Fruit fly (Drosophila melanogaster) whole organism, embryonic: Measurements from ENCODE around the gene ATPsynO.

Source experiments
- Aef1 ChIP-seq: fragments of 200-800 bp; sonication (Bioruptor generic); IDR thresholded peaks from 3 replicates; pipeline ENCODE4 v1.3.6; 2022; ENCODE audit warnings: missing biosample characterization, missing genetic modification characterization
- Atf6 ChIP-seq: fragments of 200-800 bp; sonication (Bioruptor generic); IDR thresholded peaks from 2 replicates; pipeline ENCODE4 v1.3.6; 2022; ENCODE audit warnings: missing biosample characterization, missing genetic modification characterization
- CG11085 ChIP-seq: fragments of 200-800 bp; sonication (Bioruptor generic); IDR thresholded peaks from 2 replicates; pipeline ENCODE4 v1.3.6; 2022; ENCODE audit warnings: missing biosample characterization, missing genetic modification characterization
- CG12071 ChIP-seq: fragments of 200-800 bp; sonication (Bioruptor generic); optimal IDR thresholded peaks from 3 replicates; lab custom pipeline; 2018; ENCODE audit warnings: missing biosample characterization, mild to moderate bottlenecking, missing genetic modification characterization
- CG12155 ChIP-seq: fragments of 200-800 bp; sonication (Bioruptor generic); optimal IDR thresholded peaks from 3 replicates; lab custom pipeline; 2016; ENCODE audit warnings: missing biosample characterization, missing genetic modification characterization
- CG12236 ChIP-seq: fragments of 200-800 bp; sonication (Bioruptor generic); optimal IDR thresholded peaks from 2 replicates; lab custom pipeline; 2016; ENCODE audit warnings: missing biosample characterization, missing genetic modification characterization
- CG13424 ChIP-seq: fragments of 200-800 bp; sonication (Bioruptor generic); optimal IDR thresholded peaks from 2 replicates; lab custom pipeline; 2019; ENCODE audit warnings: missing biosample characterization, mild to moderate bottlenecking, missing genetic modification characterization, moderate library complexity
- CG14014 ChIP-seq: fragments of 200-800 bp; sonication (Bioruptor generic); IDR thresholded peaks from 2 replicates; pipeline ENCODE4 v1.3.6; 2022; ENCODE audit warnings: missing biosample characterization, missing genetic modification characterization
- CG1603 ChIP-seq: fragments of 200-800 bp; sonication (Bioruptor generic); optimal IDR thresholded peaks from 2 replicates; lab custom pipeline; 2019; ENCODE audit warnings: missing biosample characterization, mild to moderate bottlenecking, missing genetic modification characterization, moderate library complexity
- CG17568 ChIP-seq: fragments of 200-800 bp; sonication (Bioruptor generic); optimal IDR thresholded peaks from 2 replicates; lab custom pipeline; 2018; ENCODE audit warnings: missing biosample characterization, mild to moderate bottlenecking, missing genetic modification characterization, moderate library complexity
- CG17802 ChIP-seq: fragments of 200-800 bp; sonication (Bioruptor generic); optimal IDR thresholded peaks from 2 replicates; lab custom pipeline; 2018; ENCODE audit warnings: missing biosample characterization, mild to moderate bottlenecking, missing genetic modification characterization, moderate library complexity
- CG18599 ChIP-seq: fragments of 200-800 bp; sonication (Bioruptor generic); optimal IDR thresholded peaks from 3 replicates; lab custom pipeline; 2017; ENCODE audit warnings: missing biosample characterization, missing genetic modification characterization, mild to moderate bottlenecking, moderate library complexity, missing genetic modification reagents
- CG2875 ChIP-seq: fragments of 200-800 bp; sonication (Bioruptor generic); optimal IDR thresholded peaks from 2 replicates; lab custom pipeline; 2017; ENCODE audit warnings: missing biosample characterization, mild to moderate bottlenecking, missing genetic modification characterization, missing genetic modification reagents
- CG31365 ChIP-seq: fragments of 200-800 bp; sonication (Bioruptor generic); optimal IDR thresholded peaks from 2 replicates; lab custom pipeline; 2018; ENCODE audit warnings: missing biosample characterization, mild to moderate bottlenecking, missing genetic modification characterization
- CG31388 ChIP-seq: fragments of 200-800 bp; sonication (Bioruptor generic); optimal IDR thresholded peaks from 2 replicates; lab custom pipeline; 2016; ENCODE audit warnings: missing biosample characterization, missing genetic modification characterization
- CG42726 ChIP-seq: fragments of 200-800 bp; sonication (Bioruptor generic); IDR thresholded peaks from 2 replicates; pipeline ENCODE4 v1.3.6; 2022; ENCODE audit warnings: missing biosample characterization, missing genetic modification characterization; ENCODE audit not compliant: partially characterized antibody
- CG4282 ChIP-seq: fragments of 200-800 bp; sonication (Bioruptor generic); optimal IDR thresholded peaks from 2 replicates; lab custom pipeline; 2016; ENCODE audit warnings: missing biosample characterization, missing genetic modification characterization
- CG43689 ChIP-seq: fragments of 200-800 bp; sonication (Bioruptor generic); IDR thresholded peaks from 2 replicates; pipeline ENCODE4 v1.3.6; 2022; ENCODE audit warnings: missing biosample characterization, missing genetic modification characterization
- CG4854 ChIP-seq: fragments of 200-800 bp; sonication (Bioruptor generic); optimal IDR thresholded peaks from 2 replicates; lab custom pipeline; 2016; ENCODE audit warnings: missing biosample characterization, missing genetic modification characterization, inconsistent platforms
- CG6654 ChIP-seq: fragments of 200-800 bp; sonication (Bioruptor generic); optimal IDR thresholded peaks from 2 replicates; lab custom pipeline; 2017; ENCODE audit warnings: missing biosample characterization, mild to moderate bottlenecking, missing genetic modification characterization
- CG7928 ChIP-seq: fragments of 200-800 bp; sonication (Bioruptor generic); optimal IDR thresholded peaks from 2 replicates; lab custom pipeline; 2017; ENCODE audit warnings: missing biosample characterization, mild to moderate bottlenecking, missing genetic modification characterization
- CkIIα-i1 ChIP-seq: fragments of 200-800 bp; sonication (Bioruptor generic); IDR thresholded peaks from 2 replicates; pipeline ENCODE4 v1.3.6; 2022; ENCODE audit warnings: missing biosample characterization, missing genetic modification characterization
- CrebB ChIP-seq: fragments of 200-800 bp; sonication (Bioruptor generic); optimal IDR thresholded peaks from 3 replicates; lab custom pipeline; 2018; ENCODE audit warnings: missing biosample characterization, mild to moderate bottlenecking, missing genetic modification characterization
- D ChIP-seq, 2 experiments: fragments of 200-800 bp in 1 of 2; fragments of >200 bp in 1 of 2; sonication (Bioruptor generic) in 1 of 2; optimal IDR thresholded peaks; 2 replicates in 1 of 2; 3 replicates in 1 of 2; lab custom pipeline; 2017; ENCODE audit warnings: mild to moderate bottlenecking in 1 of 2, missing biosample characterization in 1 of 2, missing genetic modification characterization in 1 of 2, missing genetic modification reagents in 1 of 2
- HLH3B ChIP-seq: fragments of 200-800 bp; sonication (Bioruptor generic); IDR thresholded peaks from 2 replicates; pipeline ENCODE4 v1.3.6; 2022; ENCODE audit warnings: missing biosample characterization, missing genetic modification characterization
- Hr78 ChIP-seq, 2 experiments: fragments of 200-800 bp in 1 of 2; fragments of >200 bp in 1 of 2; sonication (Bioruptor generic) in 1 of 2; optimal IDR thresholded peaks; 2 replicates each; lab custom pipeline; 2017 to 2019; ENCODE audit warnings: missing biosample characterization in 2 of 2, missing genetic modification characterization in 2 of 2, mild to moderate bottlenecking in 1 of 2, moderate library complexity in 1 of 2
- Mad ChIP-seq: fragments of 200-800 bp; sonication (Bioruptor generic); optimal IDR thresholded peaks from 2 replicates; lab custom pipeline; 2016; ENCODE audit warnings: missing biosample characterization, missing genetic modification characterization
- Max ChIP-seq: fragments of 200-800 bp; sonication (Bioruptor generic); optimal IDR thresholded peaks from 2 replicates; lab custom pipeline; 2016; ENCODE audit warnings: missing biosample characterization, mild to moderate bottlenecking, missing genetic modification characterization
- NK7.1 ChIP-seq: fragments of 200-800 bp; sonication (Bioruptor generic); optimal IDR thresholded peaks from 3 replicates; lab custom pipeline; 2016; ENCODE audit warnings: missing biosample characterization, missing genetic modification characterization
- Scr ChIP-seq: fragments of 200-800 bp; sonication (Bioruptor generic); IDR thresholded peaks from 2 replicates; pipeline ENCODE4 v1.3.6; 2022; ENCODE audit warnings: missing biosample characterization, missing genetic modification characterization; ENCODE audit not compliant: partially characterized antibody
- Sox100B ChIP-seq: fragments of 200-800 bp; sonication (Bioruptor generic); optimal IDR thresholded peaks from 3 replicates; lab custom pipeline; 2018; ENCODE audit warnings: missing biosample characterization, mild to moderate bottlenecking, missing genetic modification characterization
- ab ChIP-seq: fragments of 200-800 bp; sonication (Bioruptor generic); optimal IDR thresholded peaks from 2 replicates; lab custom pipeline; 2016; ENCODE audit warnings: missing biosample characterization, missing genetic modification characterization
- amos ChIP-seq: fragments of 200-800 bp; sonication (Bioruptor generic); IDR thresholded peaks from 2 replicates; pipeline ENCODE4 v1.3.6; 2022; ENCODE audit warnings: missing biosample characterization, missing genetic modification characterization; ENCODE audit not compliant: partially characterized antibody
- aop ChIP-seq: fragments of 200-800 bp; sonication (Bioruptor generic); IDR thresholded peaks from 2 replicates; pipeline ENCODE4 v1.3.6; 2022; ENCODE audit warnings: missing biosample characterization, missing genetic modification characterization
- dimm ChIP-seq: fragments of 200-800 bp; sonication (Bioruptor generic); IDR thresholded peaks from 2 replicates; pipeline ENCODE4 v1.3.6; 2022; ENCODE audit warnings: missing biosample characterization, missing genetic modification characterization
- disco-r ChIP-seq: fragments of 200-800 bp; sonication (Bioruptor generic); optimal IDR thresholded peaks from 2 replicates; lab custom pipeline; 2016; ENCODE audit warnings: missing biosample characterization, missing genetic modification characterization
- dm ChIP-seq: fragments of 200-800 bp; sonication (Bioruptor generic); optimal IDR thresholded peaks from 3 replicates; lab custom pipeline; 2016; ENCODE audit warnings: missing biosample characterization, missing genetic modification characterization
- eve ChIP-seq, 2 experiments: fragments of >200 bp; optimal IDR thresholded peaks; 2 replicates each; lab custom pipeline; 2017; ENCODE audit warnings: missing biosample characterization in 2 of 2, missing genetic modification characterization in 2 of 2
- ewg ChIP-seq: fragments of 200-800 bp; sonication (Bioruptor generic); optimal IDR thresholded peaks from 3 replicates; lab custom pipeline; 2017; ENCODE audit warnings: mild to moderate bottlenecking, missing biosample characterization, missing genetic modification reagents, missing genetic modification characterization
- ftz-f1 ChIP-seq: fragments of 200-800 bp; sonication (Bioruptor generic); optimal IDR thresholded peaks from 2 replicates; lab custom pipeline; 2016; ENCODE audit warnings: missing biosample characterization, missing genetic modification characterization
- ken ChIP-seq: fragments of 200-800 bp; sonication (Bioruptor generic); IDR thresholded peaks from 3 replicates; pipeline ENCODE4 v1.3.6; 2022; ENCODE audit warnings: missing biosample characterization, missing genetic modification characterization
- nom ChIP-seq: fragments of 200-800 bp; sonication (Bioruptor generic); optimal IDR thresholded peaks from 2 replicates; lab custom pipeline; 2017; ENCODE audit warnings: missing biosample characterization, missing genetic modification characterization, mild to moderate bottlenecking, moderate library complexity, missing genetic modification reagents
- org-1 ChIP-seq: fragments of 200-800 bp; sonication (Bioruptor generic); optimal IDR thresholded peaks from 2 replicates; lab custom pipeline; 2017; ENCODE audit warnings: missing biosample characterization, missing genetic modification characterization
- run ChIP-seq: fragments of 200-800 bp; sonication (Bioruptor generic); optimal IDR thresholded peaks from 3 replicates; lab custom pipeline; 2018; ENCODE audit warnings: missing biosample characterization, mild to moderate bottlenecking, missing genetic modification characterization
- scrt ChIP-seq: fragments of 200-800 bp; sonication (Bioruptor generic); optimal IDR thresholded peaks from 2 replicates; lab custom pipeline; 2018; ENCODE audit warnings: missing biosample characterization, mild to moderate bottlenecking, missing genetic modification characterization, moderate library complexity
- slou ChIP-seq: fragments of 200-800 bp; sonication (Bioruptor generic); optimal IDR thresholded peaks from 3 replicates; lab custom pipeline; 2016; ENCODE audit warnings: missing biosample characterization, missing genetic modification characterization
- tio ChIP-seq: fragments of 200-800 bp; sonication (Bioruptor generic); optimal IDR thresholded peaks from 2 replicates; lab custom pipeline; 2017; ENCODE audit warnings: missing biosample characterization, missing genetic modification characterization, inconsistent platforms
- tup ChIP-seq: fragments of 200-800 bp; sonication (Bioruptor generic); optimal IDR thresholded peaks from 2 replicates; lab custom pipeline; 2016; ENCODE audit warnings: missing biosample characterization, mild to moderate bottlenecking, missing genetic modification characterization, moderate library complexity
- vfl ChIP-seq: fragments of 200-800 bp; sonication (Bioruptor generic); optimal IDR thresholded peaks from 2 replicates; lab custom pipeline; 2016; ENCODE audit warnings: missing biosample characterization, missing genetic modification characterization
- wek ChIP-seq: fragments of 200-800 bp; sonication (Bioruptor generic); optimal IDR thresholded peaks from 3 replicates; lab custom pipeline; 2018; ENCODE audit warnings: missing biosample characterization, mild to moderate bottlenecking, missing genetic modification characterization, moderate library complexity

ATPsynO gene

DNA sequence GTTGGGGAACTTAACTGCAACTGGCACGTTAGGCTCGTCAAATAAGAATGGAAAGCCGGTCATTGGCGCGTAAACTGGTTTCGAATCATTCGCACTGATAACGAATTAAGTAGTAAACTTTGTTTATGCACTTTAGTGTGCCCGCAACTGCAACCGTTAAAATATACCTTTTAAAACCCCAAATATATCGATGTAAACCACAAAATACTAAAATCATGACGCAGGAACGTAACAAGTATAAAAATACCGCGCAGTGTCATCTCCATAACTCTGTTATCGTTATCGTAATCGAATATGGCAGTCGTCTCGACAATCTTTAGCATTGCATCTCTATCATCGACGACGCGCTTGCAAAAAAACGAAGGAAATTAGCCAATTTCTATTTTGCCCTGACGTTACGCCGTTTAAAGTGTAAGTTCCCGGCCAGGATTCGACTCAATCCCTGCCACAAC, 40.1 kb upstream of the ATPsynO start, which contains the start of the genes CG31344 and Caf1-55 (continued):
- no peak for TF ChIP-seq tio
- no peak for TF ChIP-seq ftz-f1
- no peak for TF ChIP-seq CG18599 (GFP tag; lab: Kevin White, UChicago)
- peak; percentile 74 for TF ChIP-seq Scr
- TF ChIP-seq ewg (GFP tag; lab: Kevin White, UChicago): no peak
- TF ChIP-seq dm (GFP tag; lab: Kevin White, UChicago): peak; percentile 60
- no peak for TF ChIP-seq eve (GFP tag; optimal IDR thresholded peaks at IDR 0.05; lab: Kevin White, UChicago)
- TF ChIP-seq CG11085: no peak
- TF ChIP-seq CG42726: peak; percentile 39; the same call in 1 of the 2 replicates
- no peak for TF ChIP-seq CG17802 (tag; lab: Kevin White, UChicago)
- TF ChIP-seq ken (GFP tag; lab: Robert Waterston, UW): peak; percentile 16; the same call in 1 of the 3 replicates
- TF ChIP-seq Atf6: no peak
- TF ChIP-seq CG6654: no peak
- TF ChIP-seq wek (GFP tag; lab: Kevin White, UChicago): no peak
- TF ChIP-seq CG13424 (tag; lab: Kevin White, UChicago): no peak
- no peak for TF ChIP-seq ab
- TF ChIP-seq CkIIα-i1 (GFP tag; lab: Robert Waterston, UW): no peak
- no peak for TF ChIP-seq Aef1 (GFP tag; lab: Robert Waterston, UW)
- no peak for TF ChIP-seq CG4282 (GFP tag; lab: Kevin White, UChicago)
- no peak for TF ChIP-seq Hr78 (GFP tag; optimal IDR thresholded peaks at IDR 0.05; lab: Kevin White, UChicago)
- TF ChIP-seq CG1603 (tag; lab: Kevin White, UChicago): peak; percentile 84
- no peak for TF ChIP-seq CG7928 (GFP tag; lab: Kevin White, UChicago)
- no peak for TF ChIP-seq HLH3B (GFP tag; lab: Robert Waterston, UW)
- TF ChIP-seq nom (GFP tag; lab: Kevin White, UChicago): no peak
- TF ChIP-seq dimm: no peak
- TF ChIP-seq CrebB (tag; lab: Kevin White, UChicago): peak; percentile 2
- TF ChIP-seq CG43689 (GFP tag; lab: Robert Waterston, UW): no peak
- no peak for TF ChIP-seq Max (GFP tag; lab: Kevin White, UChicago)
- TF ChIP-seq Mad (GFP tag; lab: Kevin White, UChicago): no peak
- TF ChIP-seq CG12155 (GFP tag; lab: Kevin White, UChicago): peak; percentile 12
- no peak for TF ChIP-seq CG2875 (GFP tag; lab: Kevin White, UChicago)
- TF ChIP-seq vfl (GFP tag; lab: Kevin White, UChicago): no peak
- TF ChIP-seq CG31388: no peak
- TF ChIP-seq NK7.1 (GFP tag; lab: Kevin White, UChicago): no peak
- TF ChIP-seq CG14014 (GFP tag; lab: Robert Waterston, UW): no peak
- no peak for TF ChIP-seq run (tag; lab: Kevin White, UChicago)
- no peak for TF ChIP-seq scrt (GFP tag; lab: Kevin White, UChicago)
- no peak for TF ChIP-seq org-1 (GFP tag; lab: Kevin White, UChicago)
- TF ChIP-seq CG12071 (GFP tag; lab: Kevin White, UChicago): no peak
- no peak for TF ChIP-seq slou (GFP tag; lab: Kevin White, UChicago)
- no peak for TF ChIP-seq D (optimal IDR thresholded peaks at IDR 0.05; lab: Kevin White, UChicago)
- TF ChIP-seq D (GFP tag; optimal IDR thresholded peaks at IDR 0.05; lab: Kevin White, UChicago): no peak
- no peak for TF ChIP-seq aop
- TF ChIP-seq CG4854: no peak
- TF ChIP-seq CG31365 (tag; lab: Kevin White, UChicago): no peak
- peak; percentile 78 for TF ChIP-seq amos (GFP tag; lab: Robert Waterston, UW)
- TF ChIP-seq Sox100B (GFP tag; lab: Kevin White, UChicago): no peak
- TF ChIP-seq disco-r (GFP tag; lab: Kevin White, UChicago): no peak
- TF ChIP-seq CG12236: no peak
- TF ChIP-seq tup: no peak
- TF ChIP-seq CG17568 (GFP tag; lab: Kevin White, UChicago): no peak
